Worm (Caenorhabditis elegans): ENCODE results near the gene Y44A6D.1.

Gene Y44A6D.1

DNA sequence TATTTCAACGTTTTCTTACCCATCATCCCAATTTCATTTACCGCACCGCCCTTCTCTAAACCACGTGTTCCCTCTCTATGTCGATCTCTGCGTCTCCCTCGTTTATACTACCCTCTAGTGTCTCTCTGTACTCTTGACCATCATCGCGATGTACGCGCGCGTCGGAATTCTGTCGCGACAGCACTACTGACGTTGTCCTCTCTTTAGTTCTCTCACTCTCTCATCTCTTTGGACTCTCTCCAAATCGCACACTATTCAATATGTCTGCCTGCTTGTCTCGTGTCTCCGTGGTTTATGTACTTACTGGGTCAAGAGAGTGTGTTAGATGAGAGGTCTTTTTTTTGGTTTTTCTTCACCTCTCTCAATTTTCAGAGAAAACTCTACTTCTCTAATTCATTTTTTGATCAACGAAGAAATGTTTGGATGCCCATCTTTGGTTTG, 11.6 kb downstream of the Y44A6D.1 start (continued):
- peak; percentile 69; the same call in 1 of the 2 replicates for TF ChIP-seq madf-9 (GFP tag; conservative IDR thresholded peaks at IDR 0.05)
- TF ChIP-seq daf-16 (GFP tag; optimal IDR thresholded peaks at IDR 0.05): peak; percentile 80 to 84
- peak; percentile 72 for TF ChIP-seq daf-16 (tag; optimal IDR thresholded peaks at IDR 0.05)
- peak; percentile 73 for TF ChIP-seq gei-8 (GFP tag; optimal IDR thresholded peaks at IDR 0.05)
- peak; percentile 84 for TF ChIP-seq saeg-2 (GFP tag; IDR thresholded peaks at IDR 0.05)
- TF ChIP-seq tra-1 (GFP tag; IDR thresholded peaks at IDR 0.05): peak; percentile 74
- TF ChIP-seq dmd-6 (GFP tag; IDR thresholded peaks at IDR 0.05): peak; percentile 96
- TF ChIP-seq cey-2 (tag; optimal IDR thresholded peaks at IDR 0.05; ENCODE audit: borderline replicate concordance, insufficient read depth): no peak
- TF ChIP-seq lin-39 (tag; optimal IDR thresholded peaks at IDR 0.05): no peak
- no peak for TF ChIP-seq nhr-237 (tag; optimal IDR thresholded peaks at IDR 0.05)
- TF ChIP-seq lir-3 (tag; optimal IDR thresholded peaks at IDR 0.05): no peak
- peak; percentile 99 for TF ChIP-seq hlh-30 (tag; optimal IDR thresholded peaks at IDR 0.05; ENCODE audit: insufficient read depth)
- TF ChIP-seq attf-4 (tag; optimal IDR thresholded peaks at IDR 0.05): no peak
- TF ChIP-seq Y5F2A.4 (GFP tag; optimal IDR thresholded peaks at IDR 0.05): peak; percentile 44
- TF ChIP-seq set-16 (GFP tag; IDR thresholded peaks at IDR 0.05): peak; percentile 76
- 0 out of 2 replicates have a peak, but pooled peaks have one; percentile 80 for TF ChIP-seq mdt-29 (GFP tag; IDR thresholded peaks at IDR 0.05)
- peak; percentile 5 for TF ChIP-seq ama-1 (optimal IDR thresholded peaks at IDR 0.05)
- TF ChIP-seq hmg-1.1 (GFP tag; IDR thresholded peaks at IDR 0.05): peak; percentile 97
- peak; percentile 7 for TF ChIP-seq snpc-4 (tag; optimal IDR thresholded peaks at IDR 0.05)
- TF ChIP-seq nhr-102 (tag; optimal IDR thresholded peaks at IDR 0.05): peak; percentile 84
- TF ChIP-seq Y105C5A.15 (GFP tag; IDR thresholded peaks at IDR 0.05): no peak
- no peak for TF ChIP-seq unc-39 (tag; optimal IDR thresholded peaks at IDR 0.05)
- peak; percentile 93 for TF ChIP-seq nhr-28 (tag; optimal IDR thresholded peaks at IDR 0.05)
- peak; percentile 74 for TF ChIP-seq dmd-9 (GFP tag; IDR thresholded peaks at IDR 0.05)
- TF ChIP-seq Y48G9A.11 (GFP tag; IDR thresholded peaks at IDR 0.05): no peak
- no peak for TF ChIP-seq fos-1 (tag; optimal IDR thresholded peaks at IDR 0.05)
- no peak for TF ChIP-seq egl-27 (tag; optimal IDR thresholded peaks at IDR 0.05)
- TF ChIP-seq D1046.2 (GFP tag; IDR thresholded peaks at IDR 0.05): peak; percentile 26; the same call in 1 of the 2 replicates
- no peak for TF ChIP-seq nhr-111 (GFP tag; optimal IDR thresholded peaks at IDR 0.05)
- TF ChIP-seq nhr-25 (tag; optimal IDR thresholded peaks at IDR 0.05; ENCODE audit: borderline replicate concordance, insufficient read depth): peak; percentile 92
- TF ChIP-seq zip-11 (GFP tag; IDR thresholded peaks at IDR 0.05): no peak
- peak; percentile 71 for TF ChIP-seq T20F7.1 (GFP tag; optimal IDR thresholded peaks at IDR 0.05)
- TF ChIP-seq ces-1 (GFP tag; optimal IDR thresholded peaks at IDR 0.05): peak; percentile 69
- peak; percentile 8 for TF ChIP-seq unc-130 (GFP tag; optimal IDR thresholded peaks at IDR 0.05)

DNA sequence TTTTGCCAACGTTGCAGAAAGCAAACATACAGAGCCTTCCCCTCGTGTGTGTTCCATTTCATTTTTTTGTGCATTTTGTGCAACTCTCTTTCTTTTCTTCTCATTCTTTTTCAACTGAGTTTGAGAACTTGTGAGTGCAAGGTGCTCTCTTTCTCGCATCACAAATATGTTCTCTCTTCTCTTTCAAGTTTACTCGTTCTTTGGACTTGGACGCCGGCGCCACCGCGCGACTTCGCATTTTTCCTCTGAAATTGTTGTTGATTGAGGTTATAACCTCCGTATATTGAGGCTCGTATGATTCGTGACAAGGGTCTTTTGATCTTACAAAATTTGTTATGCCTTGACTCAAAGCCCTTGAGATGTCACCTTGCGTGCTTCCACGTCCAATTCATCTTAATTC, 13.1 kb downstream of the Y44A6D.1 start:
- TF ChIP-seq ztf-11 (tag; optimal IDR thresholded peaks at IDR 0.05) (no peak), madf-9 (GFP tag; conservative IDR thresholded peaks at IDR 0.05) (peak; percentile 62; the same call in 1 of the 2 replicates), php-3 (GFP tag; IDR thresholded peaks at IDR 0.05) (peak; percentile 56; the same call in 1 of the 2 replicates), ces-1 (GFP tag; optimal IDR thresholded peaks at IDR 0.05) (peak; percentile 19), mxl-3 (GFP tag; optimal IDR thresholded peaks at IDR 0.05) (no peak), mdl-1 (tag; optimal IDR thresholded peaks at IDR 0.05) (peak in 1 of 2 experiments; percentile 77), aly-2 (tag; optimal IDR thresholded peaks at IDR 0.05) (no peak), nhr-111 (GFP tag; optimal IDR thresholded peaks at IDR 0.05) (no peak), lir-3 (tag; optimal IDR thresholded peaks at IDR 0.05) (no peak), nhr-25 (tag; optimal IDR thresholded peaks at IDR 0.05; ENCODE audit: borderline replicate concordance, insufficient read depth) (no peak), ceh-44 (GFP tag; IDR thresholded peaks at IDR 0.05) (no peak), zfp-3 (GFP tag; conservative IDR thresholded peaks at IDR 0.05) (peak; percentile 30; the same call in 1 of the 2 replicates), mdt-29 (GFP tag; IDR thresholded peaks at IDR 0.05) (0 out of 2 replicates have a peak, but pooled peaks have one; percentile 6), dmd-6 (GFP tag; IDR thresholded peaks at IDR 0.05) (peak; percentile 83), D1046.2 (GFP tag; IDR thresholded peaks at IDR 0.05) (no peak), ceh-62 (tag; optimal IDR thresholded peaks at IDR 0.05) (no peak), mep-1 (tag; optimal IDR thresholded peaks at IDR 0.05) (peak; percentile 81), rbr-2 (tag; optimal IDR thresholded peaks at IDR 0.05) (peak; percentile 23), lin-1 (GFP tag; IDR thresholded peaks at IDR 0.05) (peak; percentile 36; the same call in 1 of the 2 replicates), hif-1 (tag; optimal IDR thresholded peaks at IDR 0.05) (peak in 1 of 2 experiments; percentile 84), attf-4 (tag; optimal IDR thresholded peaks at IDR 0.05) (no peak), zip-11 (GFP tag; IDR thresholded peaks at IDR 0.05) (no peak), ama-1 (optimal IDR thresholded peaks at IDR 0.05) (peak; percentile 44), fkh-10 (GFP tag; optimal IDR thresholded peaks at IDR 0.05) (peak; percentile 13), Y48G9A.11 (GFP tag; IDR thresholded peaks at IDR 0.05) (no peak), daf-16 (GFP tag; optimal IDR thresholded peaks at IDR 0.05) (no peak), daf-16 (tag; optimal IDR thresholded peaks at IDR 0.05) (peak; percentile 48), ceh-82 (tag; optimal IDR thresholded peaks at IDR 0.05) (no peak)
